Fruit fly (Drosophila melanogaster): ENCODE measurements around the gene CG3739.

The CG3739 gene

DNA sequence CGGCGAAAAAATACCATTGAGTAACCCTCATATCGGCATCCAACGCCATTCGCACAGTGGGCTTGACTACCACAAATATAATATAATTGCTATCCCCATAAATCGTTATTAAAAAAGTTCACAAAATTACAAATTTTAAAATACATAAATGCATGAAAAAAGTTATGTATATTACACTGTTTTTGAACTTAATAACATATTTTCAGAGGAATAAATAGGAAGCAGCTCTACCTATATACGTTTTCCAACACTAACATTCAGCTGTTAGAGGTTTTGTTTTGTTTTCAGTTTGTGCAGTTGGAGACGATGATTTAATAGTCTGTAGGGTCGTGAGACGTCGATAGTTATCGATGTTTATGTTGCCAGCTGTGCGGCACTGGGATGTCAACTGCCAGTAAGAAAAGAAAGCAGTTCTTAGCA, 9.9 kb downstream of the CG3739 start, which contains the start of the genes Ino80 and Aptx (continued):
- TF ChIP-seq Dll (GFP tag; IDR thresholded peaks at IDR 0.05; ENCODE audit: partially characterized antibody) (peak; percentile 95), C15 (GFP tag; IDR thresholded peaks at IDR 0.05) (peak; percentile 85; the same call in 2 of the 3 replicates), pros (GFP tag; optimal IDR thresholded peaks at IDR 0.05) (peak; percentile 20), MBD-R2 (GFP tag; IDR thresholded peaks at IDR 0.05) (peak; percentile 85), Fer1 (GFP tag; optimal IDR thresholded peaks at IDR 0.05) (no peak), CG2875 (GFP tag; optimal IDR thresholded peaks at IDR 0.05) (peak; percentile 69), CG31441 (GFP tag; IDR thresholded peaks at IDR 0.05) (no peak; the same call in 1 of the 2 replicates), dm (GFP tag; optimal IDR thresholded peaks at IDR 0.05) (peak; percentile 86), rib (GFP tag; IDR thresholded peaks at IDR 0.05) (peak; percentile 95), lmd (GFP tag; IDR thresholded peaks at IDR 0.05) (peak; percentile 95), Rx (GFP tag; IDR thresholded peaks at IDR 0.05) (peak; percentile 90; the same call in 1 of the 2 replicates), Sox102F (GFP tag; optimal IDR thresholded peaks at IDR 0.05) (peak; percentile 96), row (GFP tag; IDR thresholded peaks at IDR 0.05) (peak; percentile 97), cato (GFP tag; optimal IDR thresholded peaks at IDR 0.05; ENCODE audit: borderline replicate concordance) (peak; percentile 93), grn (GFP tag; optimal IDR thresholded peaks at IDR 0.05) (peak; percentile 57), sna (GFP tag; IDR thresholded peaks at IDR 0.05; ENCODE audit: partially characterized antibody) (peak; percentile 86), CG1647 (GFP tag; optimal IDR thresholded peaks at IDR 0.05) (peak; percentile 94), tna (GFP tag; IDR thresholded peaks at IDR 0.05; ENCODE audit: partially characterized antibody) (peak; percentile 88), Rfx (GFP tag; IDR thresholded peaks at IDR 0.05) (peak; percentile 95), CG13894 (tag; optimal IDR thresholded peaks at IDR 0.05) (no peak), HLH54F (GFP tag; optimal IDR thresholded peaks at IDR 0.05) (peak; percentile 96), CG10543 (GFP tag; optimal IDR thresholded peaks at IDR 0.05) (peak; percentile 92), hbn (GFP tag; IDR thresholded peaks at IDR 0.05; ENCODE audit: partially characterized antibody) (peak; percentile 82), HLH3B (GFP tag; IDR thresholded peaks at IDR 0.05) (peak; percentile 94), CG17359 (tag; optimal IDR thresholded peaks at IDR 0.05) (peak; percentile 93), CG7987 (GFP tag; optimal IDR thresholded peaks at IDR 0.05) (peak; percentile 89), cwo (GFP tag; optimal IDR thresholded peaks at IDR 0.05) (peak; percentile 78), CG7928 (GFP tag; optimal IDR thresholded peaks at IDR 0.05) (peak; percentile 72), CG32772 (GFP tag; IDR thresholded peaks at IDR 0.05) (peak; percentile 95), CG42726 (GFP tag; IDR thresholded peaks at IDR 0.05; ENCODE audit: partially characterized antibody) (peak; percentile 96), zen (tag; optimal IDR thresholded peaks at IDR 0.05) (peak; percentile 96), bab2 (GFP tag; optimal IDR thresholded peaks at IDR 0.05) (peak; percentile 95), CG15269 (tag; optimal IDR thresholded peaks at IDR 0.05) (peak; percentile 92), nom (GFP tag; optimal IDR thresholded peaks at IDR 0.05) (no peak), CG14710 (tag; optimal IDR thresholded peaks at IDR 0.05) (peak; percentile 96), CG7556 (GFP tag; optimal IDR thresholded peaks at IDR 0.05) (peak; percentile 92), Atf-2 (GFP tag; optimal IDR thresholded peaks at IDR 0.05) (peak; percentile 89), NfI (GFP tag; optimal IDR thresholded peaks at IDR 0.05) (peak; percentile 92), Poxn (GFP tag; IDR thresholded peaks at IDR 0.05) (peak; percentile 85), gsb-n (tag; optimal IDR thresholded peaks at IDR 0.05) (peak; percentile 93), CG4730 (GFP tag; IDR thresholded peaks at IDR 0.05) (peak; percentile 92), lov (optimal IDR thresholded peaks at IDR 0.05) (no peak), lov (GFP tag; IDR thresholded peaks at IDR 0.05) (peak; percentile 87), so (GFP tag; IDR thresholded peaks at IDR 0.05) (peak; percentile 81; the same call in 2 of the 3 replicates), Sin3A (optimal IDR thresholded peaks at IDR 0.05) (peak; percentile 96), Vsx1 (GFP tag; optimal IDR thresholded peaks at IDR 0.05) (no peak), Aef1 (GFP tag; IDR thresholded peaks at IDR 0.05) (peak; percentile 94), ro (GFP tag; IDR thresholded peaks at IDR 0.05) (peak; percentile 88), Sry-δ (GFP tag; optimal IDR thresholded peaks at IDR 0.05) (peak; percentile 94), pho (GFP tag; optimal IDR thresholded peaks at IDR 0.05) (peak; percentile 97), Hr3 (GFP tag; optimal IDR thresholded peaks at IDR 0.05) (peak; percentile 97)
